Worm (Caenorhabditis elegans) whole organism, L3 larva: ENCODE results near the gene F40H6.5.

ENCODE experiments used
- R02D3.7 ChIP-seq: fragments of 150-350 bp; optimal IDR thresholded peaks from 2 replicates; lab custom pipeline; 2014; ENCODE audit warnings: missing biosample characterization, missing genetic modification characterization
- aly-2 ChIP-seq: fragments of 150-350 bp; optimal IDR thresholded peaks from 2 replicates; lab custom pipeline; 2014; ENCODE audit warnings: missing biosample characterization, missing genetic modification characterization
- ama-1 ChIP-seq: fragments of 150-350 bp; optimal IDR thresholded peaks from 2 replicates; lab custom pipeline; 2018
- ceh-28 ChIP-seq: fragments of 150-350 bp; optimal IDR thresholded peaks from 2 replicates; lab custom pipeline; 2014; ENCODE audit warnings: missing biosample characterization, missing genetic modification reagents, missing genetic modification characterization
- daf-12 ChIP-seq: fragments of 150-350 bp; optimal IDR thresholded peaks from 2 replicates; lab custom pipeline; 2014; ENCODE audit warnings: missing biosample characterization, missing genetic modification reagents, missing genetic modification characterization
- egl-27 ChIP-seq: sonication (generic microtip); optimal IDR thresholded peaks from 4 replicates; lab custom pipeline; 2017; ENCODE audit warnings: missing biosample characterization, missing genetic modification reagents, missing genetic modification characterization
- egl-5 ChIP-seq: fragments of 150-350 bp; optimal IDR thresholded peaks from 2 replicates; lab custom pipeline; 2017; ENCODE audit warnings: missing biosample characterization, missing genetic modification reagents, missing genetic modification characterization, inconsistent platforms
- elt-2 ChIP-seq: sonication (generic microtip); optimal IDR thresholded peaks from 2 replicates; lab custom pipeline; 2016; ENCODE audit warnings: missing genetic modification reagents, mild to moderate bottlenecking, missing genetic modification characterization, missing compliant biosample characterization
- elt-3 ChIP-seq, 3 experiments: fragments of 150-350 bp in 1 of 3; sonication (generic microtip) in 2 of 3; optimal IDR thresholded peaks; 2 replicates in 2 of 3; 4 replicates in 1 of 3; lab custom pipeline; 2014 to 2017; ENCODE audit warnings: missing biosample characterization in 3 of 3, missing genetic modification characterization in 3 of 3
- eor-1 ChIP-seq, 2 experiments: fragments of 150-350 bp; optimal IDR thresholded peaks; 2 replicates each; lab custom pipeline; 2014 to 2018; ENCODE audit warnings: missing biosample characterization in 2 of 2, missing genetic modification characterization in 2 of 2
- fkh-10 ChIP-seq: sonication (generic microtip); optimal IDR thresholded peaks from 2 replicates; lab custom pipeline; 2017; ENCODE audit warnings: missing biosample characterization, missing genetic modification reagents, missing genetic modification characterization
- fkh-2 ChIP-seq: fragments of 150-350 bp; optimal IDR thresholded peaks from 2 replicates; lab custom pipeline; 2014; ENCODE audit warnings: missing biosample characterization, missing genetic modification reagents, missing genetic modification characterization
- fos-1 ChIP-seq: fragments of 150-350 bp; optimal IDR thresholded peaks from 2 replicates; lab custom pipeline; 2014; ENCODE audit warnings: missing biosample characterization, missing genetic modification characterization
- hmg-11 ChIP-seq: sonication (generic microtip); optimal IDR thresholded peaks from 2 replicates; lab custom pipeline; 2016; ENCODE audit warnings: missing genetic modification characterization, missing compliant biosample characterization
- jun-1 ChIP-seq: fragments of 150-350 bp; optimal IDR thresholded peaks from 2 replicates; lab custom pipeline; 2014; ENCODE audit warnings: missing biosample characterization, missing genetic modification reagents, missing genetic modification characterization
- mdl-1 ChIP-seq: fragments of 150-350 bp; optimal IDR thresholded peaks from 2 replicates; lab custom pipeline; 2014; ENCODE audit warnings: missing biosample characterization, missing genetic modification characterization
- nfya-1 ChIP-seq: sonication (generic microtip); optimal IDR thresholded peaks from 2 replicates; lab custom pipeline; 2017; ENCODE audit warnings: missing genetic modification characterization, mild to moderate bottlenecking, missing compliant biosample characterization, antibody characterized with exemption, moderate library complexity; ENCODE audit not compliant: insufficient read depth
- nhr-11 ChIP-seq: fragments of 150-350 bp; optimal IDR thresholded peaks from 2 replicates; lab custom pipeline; 2014; ENCODE audit warnings: missing biosample characterization, missing genetic modification characterization
- nhr-23 ChIP-seq: fragments of 150-350 bp; optimal IDR thresholded peaks from 2 replicates; lab custom pipeline; 2014; ENCODE audit warnings: missing biosample characterization, missing genetic modification reagents, missing genetic modification characterization
- nhr-237 ChIP-seq: fragments of 150-350 bp; optimal IDR thresholded peaks from 2 replicates; lab custom pipeline; 2014; ENCODE audit warnings: missing biosample characterization, missing genetic modification characterization
- nhr-25 ChIP-seq: sonication (generic microtip); optimal IDR thresholded peaks from 2 replicates; lab custom pipeline; 2017; ENCODE audit warnings: missing biosample characterization, missing genetic modification characterization
- nhr-43 ChIP-seq: sonication (generic microtip); optimal IDR thresholded peaks from 2 replicates; lab custom pipeline; 2016; ENCODE audit warnings: mild to moderate bottlenecking, missing genetic modification characterization, missing compliant biosample characterization; ENCODE audit not compliant: poor library complexity, severe bottlenecking
- nhr-67 ChIP-seq: fragments of 150-350 bp; optimal IDR thresholded peaks from 2 replicates; lab custom pipeline; 2014; ENCODE audit warnings: missing biosample characterization, missing genetic modification characterization
- nhr-76 ChIP-seq: fragments of 150-350 bp; sonication (generic microtip); optimal IDR thresholded peaks from 5 replicates; lab custom pipeline; 2014; ENCODE audit warnings: missing biosample characterization, missing genetic modification characterization
- nhr-77 ChIP-seq: fragments of 150-350 bp; optimal IDR thresholded peaks from 2 replicates; lab custom pipeline; 2014; ENCODE audit warnings: missing biosample characterization, missing genetic modification characterization
- pha-4 ChIP-seq: fragments of 150-350 bp; optimal IDR thresholded peaks from 2 replicates; lab custom pipeline; 2014; ENCODE audit warnings: missing biosample characterization, missing genetic modification reagents, missing genetic modification characterization
- pqm-1 ChIP-seq: fragments of 150-350 bp; optimal IDR thresholded peaks from 2 replicates; lab custom pipeline; 2017; ENCODE audit warnings: missing biosample characterization, missing genetic modification characterization, inconsistent platforms
- sea-2 ChIP-seq: fragments of 150-350 bp; sonication (generic microtip); optimal IDR thresholded peaks from 4 replicates; lab custom pipeline; 2014; ENCODE audit warnings: missing biosample characterization, missing genetic modification reagents, missing genetic modification characterization
- snpc-4 ChIP-seq: fragments of 150-350 bp; optimal IDR thresholded peaks from 2 replicates; lab custom pipeline; 2014; ENCODE audit warnings: missing biosample characterization, missing genetic modification characterization
- tbx-2 ChIP-seq: sonication (generic microtip); optimal IDR thresholded peaks from 2 replicates; lab custom pipeline; 2016; ENCODE audit warnings: mild to moderate bottlenecking, missing genetic modification characterization, missing compliant biosample characterization
- unc-39 ChIP-seq: sonication (generic microtip); optimal IDR thresholded peaks from 4 replicates; lab custom pipeline; 2017; ENCODE audit warnings: missing biosample characterization, missing genetic modification characterization
- unc-62 ChIP-seq: fragments of 150-350 bp; sonication (generic microtip); optimal IDR thresholded peaks from 4 replicates; lab custom pipeline; 2014; ENCODE audit warnings: missing biosample characterization, missing genetic modification reagents, missing genetic modification characterization
- zag-1 ChIP-seq: fragments of 150-350 bp; optimal IDR thresholded peaks from 2 replicates; lab custom pipeline; 2014; ENCODE audit warnings: missing biosample characterization, missing genetic modification characterization
- ztf-11 ChIP-seq: fragments of 150-350 bp; optimal IDR thresholded peaks from 2 replicates; lab custom pipeline; 2014; ENCODE audit warnings: missing biosample characterization, missing genetic modification characterization
- ztf-4 ChIP-seq: fragments of 150-350 bp; optimal IDR thresholded peaks from 2 replicates; lab custom pipeline; 2014; ENCODE audit warnings: missing biosample characterization, missing genetic modification characterization

Gene F40H6.5

DNA sequence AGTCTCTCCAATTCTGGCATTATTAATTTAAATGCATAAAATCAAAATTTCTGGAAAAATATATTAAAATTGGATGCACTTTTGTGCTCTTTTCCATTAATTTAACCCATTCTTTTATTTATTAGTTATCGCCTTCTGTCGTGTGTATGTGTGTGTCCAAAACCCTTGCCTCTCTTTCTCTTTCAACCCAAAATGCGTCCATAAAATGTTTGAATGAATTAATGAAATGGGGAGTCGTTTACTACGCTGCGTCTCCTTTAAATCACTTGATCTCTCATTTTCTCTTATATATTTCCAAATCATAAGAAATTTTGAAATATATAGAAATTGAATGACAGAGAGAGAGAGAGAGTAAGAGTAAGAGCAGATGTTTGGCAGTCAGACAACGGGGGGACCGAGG, 22.4 kb upstream of the F40H6.5 start:
- TF ChIP-seq elt-3 (tag; optimal IDR thresholded peaks at IDR 0.05; lab: Kevin White, UChicago): no peak
- TF ChIP-seq hmg-11 (tag; lab: Kevin White, UChicago): no peak
- no peak for TF ChIP-seq sea-2 (GFP tag; lab: Kevin White, UChicago)
- no peak for TF ChIP-seq nfya-1 (tag; lab: Kevin White, UChicago)
- peak; percentile 2 for TF ChIP-seq elt-2
- no peak for TF ChIP-seq snpc-4 (tag; lab: Kevin White, UChicago)
- no peak for TF ChIP-seq ztf-11 (tag; lab: Kevin White, UChicago)
- TF ChIP-seq egl-5: peak; percentile 41
- TF ChIP-seq fkh-10 (GFP tag; lab: Kevin White, UChicago): no peak
- TF ChIP-seq ztf-4 (tag; lab: Kevin White, UChicago): no peak
- TF ChIP-seq unc-62 (GFP tag; lab: Kevin White, UChicago): no peak
- no peak for TF ChIP-seq aly-2 (tag; lab: Kevin White, UChicago)
- peak; percentile 1 for TF ChIP-seq pha-4 (tag; lab: Kevin White, UChicago)
- no peak for TF ChIP-seq pqm-1 (tag; lab: Kevin White, UChicago)
- TF ChIP-seq egl-27 (tag; lab: Kevin White, UChicago): no peak
- TF ChIP-seq daf-12 (tag; lab: Kevin White, UChicago): no peak
- no peak for TF ChIP-seq R02D3.7 (tag; lab: Kevin White, UChicago)
- no peak for TF ChIP-seq jun-1 (tag; lab: Kevin White, UChicago)
- TF ChIP-seq tbx-2: no peak
- no peak for TF ChIP-seq nhr-67 (tag; lab: Kevin White, UChicago)

DNA sequence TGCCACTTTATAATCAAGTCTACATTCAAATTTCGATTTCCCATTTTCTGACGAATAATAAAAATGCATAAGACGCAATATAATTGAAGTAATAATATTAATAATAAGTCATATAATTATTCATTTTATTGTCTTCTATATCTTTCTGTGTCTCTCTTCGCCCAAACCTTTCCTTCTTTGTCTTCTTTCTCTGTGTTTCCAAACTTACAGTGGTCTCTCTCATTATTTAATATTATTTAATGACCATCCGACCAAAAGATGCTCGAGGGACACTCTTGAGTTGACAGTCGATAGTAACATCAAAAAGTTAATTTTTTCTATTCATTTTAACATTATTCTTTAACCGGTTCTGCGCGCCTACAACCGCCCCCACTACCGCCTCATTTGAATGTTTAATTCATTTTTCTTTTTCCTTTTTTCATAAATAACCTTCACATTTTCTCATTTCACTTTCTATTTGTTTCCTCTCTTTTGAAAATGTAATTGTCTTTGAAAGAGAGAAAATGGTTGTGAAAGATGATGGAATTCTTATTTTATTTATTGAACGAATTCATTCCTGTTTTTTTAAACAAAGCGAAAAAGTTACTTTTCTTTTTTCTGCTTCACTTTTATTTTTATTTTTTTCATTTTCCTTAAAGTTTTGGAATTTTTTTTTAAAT, 18.2 kb upstream of the F40H6.5 start:
- TF ChIP-seq nhr-25 (tag; lab: Kevin White, UChicago) (peak; percentile 19), nhr-77 (tag; lab: Kevin White, UChicago) (no peak)

DNA sequence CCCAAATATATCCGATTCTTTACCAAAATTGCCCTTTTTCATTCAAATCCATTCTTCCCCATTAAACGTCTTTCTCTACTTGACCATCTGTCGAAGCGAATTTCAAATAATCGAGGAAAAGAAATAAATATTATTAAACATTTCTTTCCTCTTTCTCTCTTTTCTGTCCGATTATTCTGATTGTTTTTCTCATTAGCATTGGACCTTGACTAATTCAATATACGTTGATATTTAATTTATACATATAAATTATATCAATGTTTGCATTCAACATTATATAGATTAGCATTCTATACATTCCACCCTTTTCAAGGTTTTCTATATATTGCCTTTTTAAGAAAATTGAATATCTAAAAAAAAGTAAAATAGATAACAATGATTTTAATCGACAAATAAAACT, 17.3 kb upstream of the F40H6.5 start:
- TF ChIP-seq fkh-2 (tag; lab: Kevin White, UChicago) (no peak), pha-4 (tag; lab: Kevin White, UChicago) (peak; percentile 8), nhr-25 (tag; lab: Kevin White, UChicago) (no peak)

DNA sequence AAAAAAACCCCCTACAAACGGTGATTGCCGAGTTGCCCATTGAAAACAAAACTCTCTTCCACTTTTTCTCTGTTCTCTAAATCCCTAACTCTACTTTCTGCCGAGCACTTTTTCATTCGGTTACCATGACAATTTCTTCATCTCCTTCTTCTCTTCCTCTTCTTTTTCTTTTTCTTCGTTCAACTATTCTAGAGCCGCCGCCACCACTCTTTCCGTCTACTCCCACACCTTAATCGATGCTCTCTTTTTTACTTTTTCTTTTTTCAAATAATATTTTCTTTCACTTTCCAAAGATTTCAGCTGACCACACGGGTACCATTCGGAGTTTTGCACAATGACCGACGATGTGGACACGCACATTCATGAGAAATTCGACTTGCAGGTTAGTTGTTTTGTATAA, 12.0 kb upstream of the F40H6.5 start, which contains the start of gene mapk-15:
Gene mapk-15, plus strand, starts transcription at position 301 of the 400 bp plus-strand sequence.
- TF ChIP-seq ceh-28: no peak
- no peak for TF ChIP-seq eor-1 (tag; optimal IDR thresholded peaks at IDR 0.05; lab: Kevin White, UChicago)
- no peak for TF ChIP-seq snpc-4 (tag; lab: Kevin White, UChicago)
- no peak for TF ChIP-seq daf-12 (tag; lab: Kevin White, UChicago)
- TF ChIP-seq egl-5: no peak
- no peak for TF ChIP-seq pha-4 (tag; lab: Kevin White, UChicago)
- TF ChIP-seq tbx-2: no peak
- no peak for TF ChIP-seq nhr-23 (tag; lab: Kevin White, UChicago)
- TF ChIP-seq jun-1 (tag; lab: Kevin White, UChicago): no peak
- TF ChIP-seq ama-1 (lab: Kevin White, UChicago): no peak
- TF ChIP-seq nhr-237 (tag; lab: Kevin White, UChicago): no peak
- no peak for TF ChIP-seq nhr-43 (tag; lab: Kevin White, UChicago)
- no peak for TF ChIP-seq unc-39 (tag; lab: Kevin White, UChicago)
- TF ChIP-seq R02D3.7 (tag; lab: Kevin White, UChicago): no peak
- TF ChIP-seq mdl-1 (tag; lab: Kevin White, UChicago): no peak
- TF ChIP-seq nhr-76 (tag; lab: Kevin White, UChicago): no peak

DNA sequence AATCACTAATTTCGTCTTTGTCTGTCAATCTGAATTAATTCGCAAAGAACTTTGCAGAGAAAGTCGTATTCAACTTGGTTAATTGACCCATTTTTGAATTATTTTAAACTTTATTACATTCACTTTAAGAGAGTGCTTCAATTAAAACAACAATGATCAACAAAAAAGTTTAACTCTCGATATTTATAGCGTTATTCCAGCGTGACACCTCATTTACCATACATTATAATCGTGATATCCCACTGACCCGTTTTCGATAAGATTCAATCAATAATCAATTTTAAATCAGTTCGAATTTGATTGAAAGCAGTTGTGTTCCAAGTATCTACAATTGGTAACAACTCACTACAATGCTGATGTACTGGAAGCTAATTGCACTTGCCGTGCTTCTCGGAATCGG, 1.2 kb upstream of the F40H6.5 start, which contains the start of gene clc-10:
Gene clc-10, plus strand, starts transcription at position 301 of the 400 bp plus-strand sequence.
- TF ChIP-seq fos-1 (no peak), fkh-2 (tag; lab: Kevin White, UChicago) (no peak), nhr-11 (no peak), ceh-28 (no peak), egl-27 (tag; lab: Kevin White, UChicago) (no peak), R02D3.7 (tag; lab: Kevin White, UChicago) (no peak), nhr-77 (tag; lab: Kevin White, UChicago) (no peak), tbx-2 (no peak), nhr-43 (tag; lab: Kevin White, UChicago) (no peak), zag-1 (tag; lab: Kevin White, UChicago) (no peak), nhr-237 (tag; lab: Kevin White, UChicago) (no peak), mdl-1 (tag; lab: Kevin White, UChicago) (no peak), daf-12 (tag; lab: Kevin White, UChicago) (no peak)
